Worm (Caenorhabditis elegans): ENCODE measurements around the gene vars-1.

DNA sequence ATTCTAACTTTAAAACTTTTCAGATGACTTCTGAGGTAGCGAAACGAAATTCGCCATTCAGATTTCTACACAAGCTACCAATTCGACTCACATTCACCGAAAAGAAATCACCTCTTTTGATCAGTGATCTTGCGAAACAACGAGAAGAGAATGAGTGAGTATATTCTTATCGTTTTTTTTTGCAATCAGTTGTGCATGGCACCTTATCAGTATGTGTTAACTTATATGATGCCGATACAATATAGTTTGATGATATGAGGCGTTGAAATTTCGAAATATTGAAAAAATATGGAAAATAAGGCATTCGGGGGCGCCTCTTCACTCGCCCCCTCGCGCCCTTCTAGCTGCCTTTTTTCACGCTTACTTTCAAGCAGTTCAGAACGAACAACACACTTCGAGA, 13.3 kb upstream of the vars-1 start:
- TF ChIP-seq dao-5 (tag; optimal IDR thresholded peaks at IDR 0.05) (no peak), him-1 (tag; optimal IDR thresholded peaks at IDR 0.05) (no peak)
